Worm (Caenorhabditis elegans) whole organism, mixed stage, embryonic: ENCODE results near the gene str-106.

Experiments
- lsy-2 ChIP-seq: fragments of 150-350 bp; optimal IDR thresholded peaks from 2 replicates; lab custom pipeline; 2014; ENCODE audit warnings: missing biosample characterization, missing genetic modification characterization
- mab-5 ChIP-seq: fragments of 150-350 bp; optimal IDR thresholded peaks from 2 replicates; lab custom pipeline; 2014; ENCODE audit warnings: missing biosample characterization, missing genetic modification characterization
- nhr-12 ChIP-seq: fragments of 150-350 bp; optimal IDR thresholded peaks from 2 replicates; lab custom pipeline; 2014; ENCODE audit warnings: missing biosample characterization, missing genetic modification characterization
- unc-62 ChIP-seq: fragments of 150-350 bp; optimal IDR thresholded peaks from 2 replicates; lab custom pipeline; 2014; ENCODE audit warnings: missing biosample characterization, missing genetic modification reagents, missing genetic modification characterization

ce11 chrV:16163719-16164118 lies 16.7 kb upstream of the str-106 start, which contains the start of gene F10A3.12:
- TF ChIP-seq mab-5 (tag; lab: Kevin White, UChicago) (no peak), nhr-12 (tag; lab: Kevin White, UChicago) (no peak), unc-62 (GFP tag; lab: Kevin White, UChicago) (no peak), lsy-2 (tag; lab: Kevin White, UChicago) (no peak)
